Fruit fly (Drosophila melanogaster) whole organism, embryonic: Measurements from ENCODE around the gene mRpS10.

Source experiments
- Antp ChIP-seq: fragments of 200-800 bp; sonication (Bioruptor generic); optimal IDR thresholded peaks from 3 replicates; lab custom pipeline; 2016; ENCODE audit warnings: missing biosample characterization, missing genetic modification characterization
- Atf3 ChIP-seq: fragments of 200-800 bp; sonication (Bioruptor generic); optimal IDR thresholded peaks from 3 replicates; lab custom pipeline; 2016; ENCODE audit warnings: missing biosample characterization, missing genetic modification characterization
- Blimp-1 ChIP-seq: fragments of 200-800 bp; sonication (Bioruptor generic); optimal IDR thresholded peaks from 3 replicates; lab custom pipeline; 2018; ENCODE audit warnings: missing biosample characterization, missing genetic modification characterization, mild to moderate bottlenecking, moderate library complexity, missing genetic modification reagents
- CG10274 ChIP-seq: fragments of 200-800 bp; sonication (Bioruptor generic); optimal IDR thresholded peaks from 3 replicates; lab custom pipeline; 2017; ENCODE audit warnings: missing biosample characterization, mild to moderate bottlenecking, missing genetic modification characterization
- CG11695 ChIP-seq: fragments of 200-800 bp; sonication (Bioruptor generic); IDR thresholded peaks from 3 replicates; pipeline ENCODE4 v1.3.6; 2022; ENCODE audit warnings: missing biosample characterization, missing genetic modification characterization
- CG12071 ChIP-seq: fragments of 200-800 bp; sonication (Bioruptor generic); optimal IDR thresholded peaks from 3 replicates; lab custom pipeline; 2018; ENCODE audit warnings: missing biosample characterization, mild to moderate bottlenecking, missing genetic modification characterization
- CG12104 ChIP-seq: fragments of 200-800 bp; sonication (Bioruptor generic); optimal IDR thresholded peaks from 3 replicates; lab custom pipeline; 2016; ENCODE audit warnings: missing biosample characterization, missing genetic modification characterization
- CG1233 ChIP-seq: fragments of 200-800 bp; sonication (Bioruptor generic); optimal IDR thresholded peaks from 4 replicates; lab custom pipeline; 2018; ENCODE audit warnings: missing biosample characterization, mild to moderate bottlenecking, missing genetic modification characterization
- CG12391 ChIP-seq: fragments of 200-800 bp; sonication (Bioruptor generic); optimal IDR thresholded peaks from 3 replicates; lab custom pipeline; 2018; ENCODE audit warnings: missing biosample characterization, mild to moderate bottlenecking, missing genetic modification characterization, moderate library complexity
- CG12942 ChIP-seq: fragments of 200-800 bp; sonication (Bioruptor generic); optimal IDR thresholded peaks from 3 replicates; lab custom pipeline; 2016; ENCODE audit warnings: missing biosample characterization, missing genetic modification characterization
- CG13424 ChIP-seq: fragments of 200-800 bp; sonication (Bioruptor generic); optimal IDR thresholded peaks from 2 replicates; lab custom pipeline; 2019; ENCODE audit warnings: missing biosample characterization, mild to moderate bottlenecking, missing genetic modification characterization, moderate library complexity
- CG15269 ChIP-seq: fragments of 200-800 bp; sonication (Bioruptor generic); optimal IDR thresholded peaks from 2 replicates; lab custom pipeline; 2018; ENCODE audit warnings: missing biosample characterization, mild to moderate bottlenecking, missing genetic modification characterization, moderate library complexity
- CG1603 ChIP-seq: fragments of 200-800 bp; sonication (Bioruptor generic); optimal IDR thresholded peaks from 2 replicates; lab custom pipeline; 2019; ENCODE audit warnings: missing biosample characterization, mild to moderate bottlenecking, missing genetic modification characterization, moderate library complexity
- CG17328 ChIP-seq: fragments of 200-800 bp; sonication (Bioruptor generic); IDR thresholded peaks from 2 replicates; pipeline ENCODE4 v1.3.6; 2022; ENCODE audit warnings: missing biosample characterization, missing genetic modification characterization
- CG30431 ChIP-seq: fragments of 200-800 bp; sonication (Bioruptor generic); optimal IDR thresholded peaks from 2 replicates; lab custom pipeline; 2017; ENCODE audit warnings: missing biosample characterization, missing genetic modification characterization
- CG3163 ChIP-seq: fragments of 200-800 bp; sonication (Bioruptor generic); optimal IDR thresholded peaks from 3 replicates; lab custom pipeline; 2016; ENCODE audit warnings: missing biosample characterization, missing genetic modification characterization
- CG33213 ChIP-seq: fragments of 200-800 bp; sonication (Bioruptor generic); optimal IDR thresholded peaks from 3 replicates; lab custom pipeline; 2016; ENCODE audit warnings: missing biosample characterization, missing genetic modification characterization
- CG34224 ChIP-seq: fragments of 200-800 bp; sonication (Bioruptor generic); IDR thresholded peaks from 3 replicates; pipeline ENCODE4 v1.3.6; 2022; ENCODE audit warnings: missing biosample characterization, missing genetic modification characterization; ENCODE audit not compliant: partially characterized antibody
- CG4707 ChIP-seq: fragments of 200-800 bp; sonication (Bioruptor generic); optimal IDR thresholded peaks from 2 replicates; lab custom pipeline; 2018; ENCODE audit warnings: missing biosample characterization, mild to moderate bottlenecking, missing genetic modification characterization, moderate library complexity
- CG4730 ChIP-seq: fragments of 200-800 bp; sonication (Bioruptor generic); IDR thresholded peaks from 2 replicates; pipeline ENCODE4 v1.3.6; 2022; ENCODE audit warnings: missing biosample characterization, missing genetic modification characterization
- CG5180 ChIP-seq: fragments of 200-800 bp; sonication (Bioruptor generic); optimal IDR thresholded peaks from 3 replicates; lab custom pipeline; 2017; ENCODE audit warnings: missing biosample characterization, missing genetic modification characterization, mild to moderate bottlenecking, moderate library complexity, missing genetic modification reagents
- CG6272 ChIP-seq: fragments of 200-800 bp; sonication (Bioruptor generic); IDR thresholded peaks from 2 replicates; pipeline ENCODE4 v1.3.6; 2022; ENCODE audit warnings: missing biosample characterization, missing genetic modification characterization
- CG7271 ChIP-seq: fragments of 200-800 bp; sonication (Bioruptor generic); optimal IDR thresholded peaks from 2 replicates; lab custom pipeline; 2018; ENCODE audit warnings: missing biosample characterization, mild to moderate bottlenecking, missing genetic modification characterization, moderate library complexity
- CG7357 ChIP-seq: fragments of 200-800 bp; sonication (Bioruptor generic); IDR thresholded peaks from 3 replicates; pipeline ENCODE4 v1.3.6; 2022; ENCODE audit warnings: missing biosample characterization, missing genetic modification characterization
- CG7928 ChIP-seq: fragments of 200-800 bp; sonication (Bioruptor generic); optimal IDR thresholded peaks from 2 replicates; lab custom pipeline; 2017; ENCODE audit warnings: missing biosample characterization, mild to moderate bottlenecking, missing genetic modification characterization
- CG8924 ChIP-seq: fragments of 200-800 bp; optimal IDR thresholded peaks from 3 replicates; lab custom pipeline; 2019; ENCODE audit warnings: missing biosample characterization, mild to moderate bottlenecking, missing genetic modification characterization, moderate library complexity
- CG9817 ChIP-seq: fragments of 200-800 bp; sonication (Bioruptor generic); optimal IDR thresholded peaks from 2 replicates; lab custom pipeline; 2018; ENCODE audit warnings: missing biosample characterization, mild to moderate bottlenecking, missing genetic modification characterization, moderate library complexity
- CHES-1-like ChIP-seq: fragments of 200-800 bp; sonication (Bioruptor generic); optimal IDR thresholded peaks from 2 replicates; lab custom pipeline; 2016; ENCODE audit warnings: missing biosample characterization, missing genetic modification characterization
- CoRest ChIP-seq: fragments of 200-800 bp; sonication (Bioruptor generic); optimal IDR thresholded peaks from 3 replicates; lab custom pipeline; 2018; ENCODE audit warnings: missing biosample characterization, mild to moderate bottlenecking, missing genetic modification characterization, moderate library complexity
- Dad ChIP-seq: fragments of 200-800 bp; sonication (Bioruptor generic); optimal IDR thresholded peaks from 3 replicates; lab custom pipeline; 2016; ENCODE audit warnings: missing biosample characterization, missing genetic modification characterization
- Dip3 ChIP-seq: fragments of 200-800 bp; sonication (Bioruptor generic); optimal IDR thresholded peaks from 3 replicates; lab custom pipeline; 2016; ENCODE audit warnings: missing biosample characterization, missing genetic modification characterization
- Drgx ChIP-seq: fragments of 200-800 bp; sonication (Bioruptor generic); IDR thresholded peaks from 2 replicates; pipeline ENCODE4 v1.3.6; 2022; ENCODE audit warnings: missing biosample characterization, missing genetic modification characterization
- E2f1 ChIP-seq: fragments of 200-800 bp; sonication (Bioruptor generic); IDR thresholded peaks from 2 replicates; pipeline ENCODE4 v1.3.6; 2022; ENCODE audit warnings: missing biosample characterization, missing genetic modification characterization
- GATAe ChIP-seq: fragments of 200-800 bp; sonication (Bioruptor generic); conservative IDR thresholded peaks from 2 replicates; pipeline ENCODE4 v1.3.6; 2022; ENCODE audit warnings: missing biosample characterization, missing genetic modification characterization
- Gsc ChIP-seq: fragments of 200-800 bp; sonication (Bioruptor generic); IDR thresholded peaks from 2 replicates; pipeline ENCODE4 v1.3.6; 2022; ENCODE audit warnings: missing biosample characterization, missing genetic modification characterization
- Hmr ChIP-seq: fragments of 200-800 bp; sonication (Bioruptor generic); optimal IDR thresholded peaks from 3 replicates; lab custom pipeline; 2017; ENCODE audit warnings: mild to moderate bottlenecking, missing biosample characterization, missing genetic modification reagents, missing genetic modification characterization
- MESR4 ChIP-seq: fragments of 200-800 bp; sonication (Bioruptor generic); optimal IDR thresholded peaks from 2 replicates; lab custom pipeline; 2018; ENCODE audit warnings: missing biosample characterization, mild to moderate bottlenecking, missing genetic modification characterization, moderate library complexity
- NFAT ChIP-seq: fragments of 200-800 bp; sonication (Bioruptor generic); IDR thresholded peaks from 2 replicates; pipeline ENCODE4 v1.3.6; 2022; ENCODE audit warnings: missing biosample characterization, missing genetic modification characterization
- TFAM ChIP-seq: fragments of 200-800 bp; sonication (Bioruptor generic); optimal IDR thresholded peaks from 2 replicates; lab custom pipeline; 2017; ENCODE audit warnings: missing biosample characterization, missing genetic modification characterization, inconsistent platforms
- Vsx1 ChIP-seq: fragments of 200-800 bp; sonication (Bioruptor generic); optimal IDR thresholded peaks from 2 replicates; lab custom pipeline; 2017; ENCODE audit warnings: missing biosample characterization, mild to moderate bottlenecking, missing genetic modification characterization, missing genetic modification reagents
- chn ChIP-seq: fragments of 200-800 bp; sonication (Bioruptor generic); optimal IDR thresholded peaks from 2 replicates; lab custom pipeline; 2016; ENCODE audit warnings: missing biosample characterization, missing genetic modification characterization
- dimm ChIP-seq: fragments of 200-800 bp; sonication (Bioruptor generic); IDR thresholded peaks from 2 replicates; pipeline ENCODE4 v1.3.6; 2022; ENCODE audit warnings: missing biosample characterization, missing genetic modification characterization
- disco-r ChIP-seq: fragments of 200-800 bp; sonication (Bioruptor generic); optimal IDR thresholded peaks from 2 replicates; lab custom pipeline; 2016; ENCODE audit warnings: missing biosample characterization, missing genetic modification characterization
- en ChIP-seq: fragments of 200-800 bp; sonication (Bioruptor generic); optimal IDR thresholded peaks from 2 replicates; lab custom pipeline; 2016; ENCODE audit warnings: missing biosample characterization, missing genetic modification characterization
- gem ChIP-seq: fragments of 200-800 bp; sonication (Bioruptor generic); optimal IDR thresholded peaks from 2 replicates; lab custom pipeline; 2019; ENCODE audit warnings: missing biosample characterization, mild to moderate bottlenecking, missing genetic modification characterization, moderate library complexity
- ind ChIP-seq: fragments of 200-800 bp; sonication (Bioruptor generic); optimal IDR thresholded peaks from 3 replicates; lab custom pipeline; 2016; ENCODE audit warnings: missing biosample characterization, missing genetic modification characterization
- nerfin-2 ChIP-seq: fragments of 200-800 bp; sonication (Bioruptor generic); IDR thresholded peaks from 2 replicates; pipeline ENCODE4 v1.3.6; 2022; ENCODE audit warnings: missing biosample characterization, missing genetic modification characterization; ENCODE audit not compliant: partially characterized antibody
- sens ChIP-seq: fragments of 200-800 bp; sonication (Bioruptor generic); peaks from one replicate; lab custom pipeline; 2016; ENCODE audit warnings: missing biosample characterization, missing genetic modification characterization
- slbo ChIP-seq: fragments of 200-800 bp; sonication (Bioruptor generic); IDR thresholded peaks from 2 replicates; pipeline ENCODE4 v1.3.6; 2022; ENCODE audit warnings: missing biosample characterization, missing genetic modification characterization
- tll ChIP-seq, 2 experiments: fragments of 200-800 bp in 1 of 2; fragments of >200 bp in 1 of 2; sonication (Bioruptor generic) in 1 of 2; optimal IDR thresholded peaks; 2 replicates each; lab custom pipeline; 2017 to 2019; ENCODE audit warnings: missing biosample characterization in 2 of 2, missing genetic modification characterization in 2 of 2, mild to moderate bottlenecking in 1 of 2, moderate library complexity in 1 of 2

mRpS10 gene

DNA sequence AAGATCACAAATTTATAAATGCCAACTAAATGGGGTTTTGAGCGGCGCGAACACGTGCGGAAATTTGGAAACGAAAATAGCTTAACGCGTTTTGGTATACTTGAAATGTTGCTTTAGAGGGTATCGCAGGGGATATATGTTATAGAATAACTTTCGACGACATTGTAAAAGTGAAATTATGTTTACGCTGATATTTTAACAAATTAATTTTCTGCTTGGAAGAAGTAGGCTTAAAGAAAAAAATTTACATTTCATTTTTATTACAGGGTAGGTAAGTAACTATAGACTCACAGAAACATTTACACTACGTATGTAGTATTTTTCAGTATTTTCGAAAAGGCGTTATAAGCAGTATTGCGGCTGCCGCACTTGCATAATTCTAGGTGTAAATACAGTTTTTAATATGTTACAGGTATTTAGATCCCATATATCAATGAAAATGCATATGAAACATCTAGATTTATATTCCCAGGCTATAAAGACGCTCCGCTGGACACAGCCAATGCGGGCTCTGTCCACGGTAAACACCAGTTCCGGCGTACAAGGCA lies at the start of gene mRpS10, which contains the start of gene Art3 (continued):
- TF ChIP-seq dimm (GFP tag; lab: Robert Waterston, UW) (peak; percentile 100), Hmr (GFP tag; lab: Kevin White, UChicago) (peak; percentile 100), sens (GFP tag; lab: Kevin White, UChicago) (peak; percentile 100), CG3163 (GFP tag; lab: Kevin White, UChicago) (peak; percentile 96), CG6272 (GFP tag; lab: Robert Waterston, UW) (peak; percentile 100), CG7357 (GFP tag; lab: Robert Waterston, UW) (peak; percentile 99), Dad (peak; percentile 100), CG34224 (peak; percentile 26; the same call in 1 of the 3 replicates), GATAe (GFP tag; lab: Robert Waterston, UW) (peak; percentile 100), CG7928 (GFP tag; lab: Kevin White, UChicago) (peak; percentile 89), tll (GFP tag; optimal IDR thresholded peaks at IDR 0.05; lab: Kevin White, UChicago) (peak; percentile 3 to 96), CG13424 (tag; lab: Kevin White, UChicago) (peak; percentile 100), nerfin-2 (no peak), CG12942 (GFP tag; lab: Kevin White, UChicago) (peak; percentile 100), CoRest (tag; lab: Kevin White, UChicago) (peak; percentile 100), CG7271 (tag; lab: Kevin White, UChicago) (peak; percentile 100), disco-r (peak; percentile 100), Blimp-1 (GFP tag; lab: Kevin White, UChicago) (peak; percentile 99), CG12104 (GFP tag; lab: Kevin White, UChicago) (peak; percentile 100), CHES-1-like (GFP tag; lab: Kevin White, UChicago) (peak; percentile 100), gem (tag; lab: Kevin White, UChicago) (peak; percentile 100), Gsc (GFP tag; lab: Robert Waterston, UW) (peak; percentile 99), CG9817 (tag; lab: Kevin White, UChicago) (peak; percentile 100), slbo (peak; percentile 100), Dip3 (GFP tag; lab: Kevin White, UChicago) (peak; percentile 100), ind (GFP tag; lab: Kevin White, UChicago) (peak; percentile 100), MESR4 (GFP tag; lab: Kevin White, UChicago) (peak; percentile 93), CG4730 (GFP tag; lab: Robert Waterston, UW) (peak; percentile 100), E2f1 (GFP tag; lab: Robert Waterston, UW) (peak; percentile 100), CG12071 (GFP tag; lab: Kevin White, UChicago) (peak; percentile 100), CG30431 (GFP tag; lab: Kevin White, UChicago) (peak; percentile 100), CG33213 (GFP tag; lab: Kevin White, UChicago) (peak; percentile 100), chn (GFP tag; lab: Kevin White, UChicago) (peak; percentile 100), Atf3 (GFP tag; lab: Kevin White, UChicago) (peak; percentile 100), Antp (GFP tag; lab: Kevin White, UChicago) (peak; percentile 100), CG8924 (tag; lab: Kevin White, UChicago) (peak; percentile 100), en (GFP tag; lab: Kevin White, UChicago) (peak; percentile 100), CG1603 (tag; lab: Kevin White, UChicago) (peak; percentile 99), NFAT (GFP tag; lab: Robert Waterston, UW) (peak; percentile 100), CG12391 (tag; lab: Kevin White, UChicago) (peak; percentile 100), TFAM (GFP tag; lab: Kevin White, UChicago) (peak; percentile 97), CG1233 (GFP tag; lab: Kevin White, UChicago) (peak; percentile 100), CG15269 (tag; lab: Kevin White, UChicago) (peak; percentile 100), Vsx1 (GFP tag; lab: Kevin White, UChicago) (peak; percentile 99), Drgx (GFP tag; lab: Robert Waterston, UW) (peak; percentile 100), CG11695 (peak; percentile 100), CG5180 (peak; percentile 94), CG4707 (GFP tag; lab: Kevin White, UChicago) (peak; percentile 98), CG10274 (peak; percentile 96), CG17328 (GFP tag; lab: Robert Waterston, UW) (peak; percentile 100)
